Fruit fly (Drosophila melanogaster) whole organism, embryonic: ENCODE measurements around the gene Sfp77F.
A peak's percentile ranks its signal among the peaks of the same experiment; 100 is the strongest.

Source experiments
- Asciz ChIP-seq: fragments of 200-800 bp; sonication (Bioruptor generic); optimal IDR thresholded peaks from 2 replicates; lab custom pipeline; 2017; ENCODE audit warnings: missing biosample characterization, mild to moderate bottlenecking, missing genetic modification characterization, missing genetic modification reagents
- Atf-2 ChIP-seq: fragments of 200-800 bp; sonication (Bioruptor generic); optimal IDR thresholded peaks from 2 replicates; lab custom pipeline; 2016; ENCODE audit warnings: missing biosample characterization, missing genetic modification characterization
- B-H1 ChIP-seq: fragments of 200-800 bp; sonication (Bioruptor generic); IDR thresholded peaks from 3 replicates; pipeline ENCODE4 v1.3.6; 2022; ENCODE audit warnings: missing biosample characterization, missing genetic modification characterization
- CG10959 ChIP-seq: fragments of 200-800 bp; sonication (Bioruptor generic); IDR thresholded peaks from 2 replicates; pipeline ENCODE4 v1.3.6; 2022; ENCODE audit warnings: missing biosample characterization, missing genetic modification characterization
- CG11456 ChIP-seq: fragments of 200-800 bp; sonication (Bioruptor generic); IDR thresholded peaks from 3 replicates; pipeline ENCODE4 v1.3.6; 2022; ENCODE audit warnings: missing biosample characterization, missing genetic modification characterization
- CG11723 ChIP-seq: fragments of 200-800 bp; sonication (Bioruptor generic); optimal IDR thresholded peaks from 2 replicates; lab custom pipeline; 2017; ENCODE audit warnings: missing biosample characterization, mild to moderate bottlenecking, missing genetic modification characterization
- CG14860 ChIP-seq: fragments of 200-800 bp; sonication (Bioruptor generic); IDR thresholded peaks from 3 replicates; pipeline ENCODE4 v1.3.6; 2022; ENCODE audit warnings: missing biosample characterization, missing genetic modification characterization; ENCODE audit not compliant: partially characterized antibody
- CG17612 ChIP-seq: fragments of 200-800 bp; sonication (Bioruptor generic); IDR thresholded peaks from 2 replicates; pipeline ENCODE4 v1.3.6; 2022; ENCODE audit warnings: missing biosample characterization, missing genetic modification characterization
- CG18764 ChIP-seq: fragments of 200-800 bp; sonication (Bioruptor generic); optimal IDR thresholded peaks from 3 replicates; lab custom pipeline; 2016; ENCODE audit warnings: missing biosample characterization, missing genetic modification characterization
- CG2116 ChIP-seq: fragments of 200-800 bp; sonication (Bioruptor generic); optimal IDR thresholded peaks from 3 replicates; lab custom pipeline; 2018; ENCODE audit warnings: missing biosample characterization, mild to moderate bottlenecking, missing genetic modification characterization
- CG2889 ChIP-seq: fragments of 200-800 bp; sonication (Bioruptor generic); IDR thresholded peaks from 3 replicates; pipeline ENCODE4 v1.3.6; 2022; ENCODE audit warnings: missing biosample characterization, missing genetic modification characterization
- CG30020 ChIP-seq: fragments of 200-800 bp; optimal IDR thresholded peaks from 2 replicates; lab custom pipeline; 2019; ENCODE audit warnings: missing biosample characterization, mild to moderate bottlenecking, missing genetic modification characterization, moderate library complexity
- CG3407 ChIP-seq: fragments of 200-800 bp; sonication (Bioruptor generic); optimal IDR thresholded peaks from 2 replicates; lab custom pipeline; 2018; ENCODE audit warnings: missing biosample characterization, mild to moderate bottlenecking, missing genetic modification characterization
- CG34422 ChIP-seq: fragments of 200-800 bp; sonication (Bioruptor generic); IDR thresholded peaks from 3 replicates; pipeline ENCODE4 v1.3.6; 2022; ENCODE audit warnings: missing biosample characterization, missing genetic modification characterization
- CG4404 ChIP-seq: fragments of 200-800 bp; sonication (Bioruptor generic); IDR thresholded peaks from 2 replicates; pipeline ENCODE4 v1.3.6; 2022; ENCODE audit warnings: missing biosample characterization, missing genetic modification characterization
- CG4854 ChIP-seq: fragments of 200-800 bp; sonication (Bioruptor generic); optimal IDR thresholded peaks from 2 replicates; lab custom pipeline; 2016; ENCODE audit warnings: missing biosample characterization, missing genetic modification characterization, inconsistent platforms
- CG7556 ChIP-seq: fragments of 200-800 bp; sonication (Bioruptor generic); optimal IDR thresholded peaks from 2 replicates; lab custom pipeline; 2017; ENCODE audit warnings: missing biosample characterization, mild to moderate bottlenecking, missing genetic modification characterization
- D19A ChIP-seq: fragments of 200-800 bp; optimal IDR thresholded peaks from 3 replicates; lab custom pipeline; 2019; ENCODE audit warnings: missing biosample characterization, mild to moderate bottlenecking, missing genetic modification characterization, moderate library complexity
- Dll ChIP-seq: fragments of 200-800 bp; sonication (Bioruptor generic); IDR thresholded peaks from 4 replicates; pipeline ENCODE4 v1.3.6; 2022; ENCODE audit warnings: missing biosample characterization, missing genetic modification characterization; ENCODE audit not compliant: partially characterized antibody
- Doc3 ChIP-seq: fragments of 200-800 bp; sonication (Bioruptor generic); IDR thresholded peaks from 3 replicates; pipeline ENCODE4 v1.3.6; 2022; ENCODE audit warnings: missing biosample characterization, missing genetic modification characterization; ENCODE audit not compliant: partially characterized antibody
- Fer1 ChIP-seq: fragments of 200-800 bp; sonication (Bioruptor generic); optimal IDR thresholded peaks from 2 replicates; lab custom pipeline; 2017; ENCODE audit warnings: missing biosample characterization, mild to moderate bottlenecking, missing genetic modification characterization
- GATAe ChIP-seq: fragments of 200-800 bp; sonication (Bioruptor generic); conservative IDR thresholded peaks from 2 replicates; pipeline ENCODE4 v1.3.6; 2022; ENCODE audit warnings: missing biosample characterization, missing genetic modification characterization
- Hr3 ChIP-seq: fragments of 200-800 bp; sonication (Bioruptor generic); optimal IDR thresholded peaks from 3 replicates; lab custom pipeline; 2016; ENCODE audit warnings: missing biosample characterization, missing genetic modification characterization
- NK7.1 ChIP-seq: fragments of 200-800 bp; sonication (Bioruptor generic); optimal IDR thresholded peaks from 3 replicates; lab custom pipeline; 2016; ENCODE audit warnings: missing biosample characterization, missing genetic modification characterization
- Nf-YA ChIP-seq: fragments of 200-800 bp; sonication (Bioruptor generic); IDR thresholded peaks from 2 replicates; pipeline ENCODE4 v1.3.6; 2022; ENCODE audit warnings: missing biosample characterization, missing genetic modification characterization
- Oli ChIP-seq: fragments of 200-800 bp; sonication (Bioruptor generic); optimal IDR thresholded peaks from 2 replicates; lab custom pipeline; 2018; ENCODE audit warnings: missing biosample characterization, mild to moderate bottlenecking, missing genetic modification characterization, moderate library complexity
- Rx ChIP-seq: fragments of 200-800 bp; sonication (Bioruptor generic); IDR thresholded peaks from 2 replicates; pipeline ENCODE4 v1.3.6; 2022; ENCODE audit warnings: missing biosample characterization, missing genetic modification characterization
- Sry-β ChIP-seq: fragments of 200-800 bp; sonication (Bioruptor generic); optimal IDR thresholded peaks from 2 replicates; lab custom pipeline; 2018; ENCODE audit warnings: missing biosample characterization, mild to moderate bottlenecking, missing genetic modification characterization, moderate library complexity
- Ssrp ChIP-seq: fragments of 200-800 bp; sonication (Bioruptor generic); optimal IDR thresholded peaks from 2 replicates; lab custom pipeline; 2018; ENCODE audit warnings: missing biosample characterization, mild to moderate bottlenecking, missing genetic modification characterization, moderate library complexity
- TFAM ChIP-seq: fragments of 200-800 bp; sonication (Bioruptor generic); optimal IDR thresholded peaks from 2 replicates; lab custom pipeline; 2017; ENCODE audit warnings: missing biosample characterization, missing genetic modification characterization, inconsistent platforms
- Vsx1 ChIP-seq: fragments of 200-800 bp; sonication (Bioruptor generic); optimal IDR thresholded peaks from 2 replicates; lab custom pipeline; 2017; ENCODE audit warnings: missing biosample characterization, mild to moderate bottlenecking, missing genetic modification characterization, missing genetic modification reagents
- Xbp1 ChIP-seq: fragments of 200-800 bp; sonication (Bioruptor generic); optimal IDR thresholded peaks from 3 replicates; lab custom pipeline; 2016; ENCODE audit warnings: missing biosample characterization, mild to moderate bottlenecking, missing genetic modification characterization
- cas ChIP-seq: fragments of 200-800 bp; sonication (Bioruptor generic); IDR thresholded peaks from 2 replicates; pipeline ENCODE4 v1.3.6; 2022; ENCODE audit warnings: missing biosample characterization, missing genetic modification characterization
- cato ChIP-seq: fragments of 200-800 bp; sonication (Bioruptor generic); optimal IDR thresholded peaks from 2 replicates; lab custom pipeline; 2016; ENCODE audit warnings: missing biosample characterization, missing genetic modification characterization, borderline replicate concordance
- crp ChIP-seq, 2 experiments: fragments of 200-800 bp; sonication (Bioruptor generic); optimal IDR thresholded peaks; 2 replicates in 1 of 2; 3 replicates in 1 of 2; lab custom pipeline; 2017; ENCODE audit warnings: missing biosample characterization in 2 of 2, missing genetic modification characterization in 2 of 2, mild to moderate bottlenecking in 1 of 2, moderate library complexity in 1 of 2
- gcm ChIP-seq: fragments of 200-800 bp; sonication (Bioruptor generic); optimal IDR thresholded peaks from 2 replicates; lab custom pipeline; 2019; ENCODE audit warnings: missing biosample characterization, mild to moderate bottlenecking, missing genetic modification characterization, moderate library complexity
- gsb-n ChIP-seq: fragments of 200-800 bp; sonication (Bioruptor generic); optimal IDR thresholded peaks from 3 replicates; lab custom pipeline; 2018; ENCODE audit warnings: missing biosample characterization, mild to moderate bottlenecking, missing genetic modification characterization
- insv ChIP-seq, 2 experiments: fragments of 200-800 bp; sonication (Bioruptor generic); optimal IDR thresholded peaks; 3 replicates each; lab custom pipeline; 2016 to 2018; ENCODE audit warnings: missing biosample characterization in 2 of 2, missing genetic modification characterization in 2 of 2
- jing ChIP-seq: fragments of 200-800 bp; sonication (Bioruptor generic); optimal IDR thresholded peaks from 2 replicates; lab custom pipeline; 2018; ENCODE audit warnings: missing biosample characterization, mild to moderate bottlenecking, missing genetic modification characterization
- kay ChIP-seq: fragments of 200-800 bp; sonication (Bioruptor generic); optimal IDR thresholded peaks from 2 replicates; lab custom pipeline; 2016; ENCODE audit warnings: missing biosample characterization, missing genetic modification characterization
- peb ChIP-seq: fragments of 200-800 bp; sonication (Bioruptor generic); IDR thresholded peaks from 2 replicates; pipeline ENCODE4 v1.3.6; 2022; ENCODE audit warnings: missing biosample characterization, missing genetic modification characterization
- scrt ChIP-seq: fragments of 200-800 bp; sonication (Bioruptor generic); optimal IDR thresholded peaks from 2 replicates; lab custom pipeline; 2018; ENCODE audit warnings: missing biosample characterization, mild to moderate bottlenecking, missing genetic modification characterization, moderate library complexity
- sens ChIP-seq: fragments of 200-800 bp; sonication (Bioruptor generic); peaks from one replicate; lab custom pipeline; 2016; ENCODE audit warnings: missing biosample characterization, missing genetic modification characterization
- sim ChIP-seq: fragments of 200-800 bp; sonication (Bioruptor generic); IDR thresholded peaks from 2 replicates; pipeline ENCODE4 v1.3.6; 2022; ENCODE audit warnings: missing biosample characterization, missing genetic modification characterization
- tin ChIP-seq: fragments of 200-800 bp; sonication (Bioruptor generic); optimal IDR thresholded peaks from 3 replicates; lab custom pipeline; 2016; ENCODE audit warnings: missing biosample characterization, missing genetic modification characterization
- tll ChIP-seq, 2 experiments: fragments of 200-800 bp in 1 of 2; fragments of >200 bp in 1 of 2; sonication (Bioruptor generic) in 1 of 2; optimal IDR thresholded peaks; 2 replicates each; lab custom pipeline; 2017 to 2019; ENCODE audit warnings: missing biosample characterization in 2 of 2, missing genetic modification characterization in 2 of 2, mild to moderate bottlenecking in 1 of 2, moderate library complexity in 1 of 2
- twi ChIP-seq: fragments of 200-800 bp; optimal IDR thresholded peaks from 2 replicates; lab custom pipeline; 2019; ENCODE audit warnings: missing biosample characterization, mild to moderate bottlenecking, missing genetic modification characterization, moderate library complexity

Gene Sfp77F

dm6 chr3L:20929418-20929817 lies 32.2 kb upstream of the Sfp77F start:
- TF ChIP-seq Ssrp: no peak
- TF ChIP-seq D19A (tag; lab: Kevin White, UChicago): peak; percentile 42
- peak; percentile 53 for TF ChIP-seq sens (GFP tag; lab: Kevin White, UChicago)
- no peak for TF ChIP-seq crp (GFP tag; optimal IDR thresholded peaks at IDR 0.05; lab: Kevin White, UChicago)

dm6 chr3L:20927526-20927925 lies 30.3 kb upstream of the Sfp77F start, which contains the start of gene CG10589:
Gene CG10589, plus strand, starts transcription at chr3L:20927826.
- no peak for TF ChIP-seq CG10959 (GFP tag; lab: Robert Waterston, UW)
- no peak for TF ChIP-seq CG11723 (GFP tag; lab: Kevin White, UChicago)
- TF ChIP-seq CG7556: no peak
- no peak for TF ChIP-seq gcm
- TF ChIP-seq tll (GFP tag; optimal IDR thresholded peaks at IDR 0.05; lab: Kevin White, UChicago): no peak
- TF ChIP-seq GATAe (GFP tag; lab: Robert Waterston, UW): no peak
- no peak for TF ChIP-seq B-H1 (GFP tag; lab: Robert Waterston, UW)
- no peak for TF ChIP-seq scrt
- no peak for TF ChIP-seq CG14860 (GFP tag; lab: Robert Waterston, UW)

dm6 chr3L:20923030-20923591 lies 25.9 kb upstream of the Sfp77F start:
- TF ChIP-seq jing (GFP tag; lab: Kevin White, UChicago) (peak; percentile 34), CG2889 (GFP tag; lab: Robert Waterston, UW) (no peak), peb (GFP tag; lab: Robert Waterston, UW) (0 out of 2 replicates have a peak, but pooled peaks have one; percentile 40), twi (tag; lab: Kevin White, UChicago) (no peak), Nf-YA (GFP tag; lab: Robert Waterston, UW) (no peak), CG2116 (GFP tag; lab: Kevin White, UChicago) (no peak), cas (GFP tag; lab: Robert Waterston, UW) (no peak), Asciz (peak; percentile 41), CG30020 (tag; lab: Kevin White, UChicago) (no peak), CG17612 (GFP tag; lab: Robert Waterston, UW) (no peak), NK7.1 (GFP tag; lab: Kevin White, UChicago) (no peak), Oli (tag; lab: Kevin White, UChicago) (peak; percentile 60), CG4404 (GFP tag; lab: Robert Waterston, UW) (peak; percentile 75), kay (GFP tag; lab: Kevin White, UChicago) (no peak), CG4854 (GFP tag; lab: Kevin White, UChicago) (no peak), Xbp1 (GFP tag; lab: Kevin White, UChicago) (peak; percentile 51), tin (GFP tag; lab: Kevin White, UChicago) (peak; percentile 50), insv (GFP tag; optimal IDR thresholded peaks at IDR 0.05; lab: Kevin White, UChicago) (no peak), CG34422 (GFP tag; lab: Robert Waterston, UW) (no peak), D19A (tag; lab: Kevin White, UChicago) (peak; percentile 61), Doc3 (GFP tag; lab: Robert Waterston, UW) (no peak), Dll (no peak), Rx (no peak), Sry-β (no peak), CG18764 (no peak), CG3407 (GFP tag; lab: Kevin White, UChicago) (peak; percentile 42), TFAM (GFP tag; lab: Kevin White, UChicago) (no peak), Atf-2 (GFP tag; lab: Kevin White, UChicago) (peak; percentile 23), CG11456 (GFP tag; lab: Robert Waterston, UW) (no peak), gsb-n (peak; percentile 54), Hr3 (GFP tag; lab: Kevin White, UChicago) (peak; percentile 34), sim (GFP tag; lab: Robert Waterston, UW) (no peak), Vsx1 (GFP tag; lab: Kevin White, UChicago) (no peak), Fer1 (no peak), cato (GFP tag; lab: Kevin White, UChicago) (peak; percentile 14)
